Fruit fly (Drosophila melanogaster) whole organism, embryonic: ENCODE measurements around the gene CG33281.

ENCODE experiments used
- Aef1 ChIP-seq: fragments of 200-800 bp; sonication (Bioruptor generic); IDR thresholded peaks from 3 replicates; pipeline ENCODE4 v1.3.6; 2022; ENCODE audit warnings: missing biosample characterization, missing genetic modification characterization
- Asciz ChIP-seq: fragments of 200-800 bp; sonication (Bioruptor generic); optimal IDR thresholded peaks from 2 replicates; lab custom pipeline; 2017; ENCODE audit warnings: missing biosample characterization, mild to moderate bottlenecking, missing genetic modification characterization, missing genetic modification reagents
- CG10462 ChIP-seq: fragments of 200-800 bp; sonication (Bioruptor generic); optimal IDR thresholded peaks from 2 replicates; lab custom pipeline; 2016; ENCODE audit warnings: missing biosample characterization, missing genetic modification characterization
- CG10979 ChIP-seq: fragments of 200-800 bp; sonication (Bioruptor generic); optimal IDR thresholded peaks from 2 replicates; lab custom pipeline; 2018; ENCODE audit warnings: missing biosample characterization, mild to moderate bottlenecking, missing genetic modification characterization, moderate library complexity
- CG11456 ChIP-seq: fragments of 200-800 bp; sonication (Bioruptor generic); IDR thresholded peaks from 3 replicates; pipeline ENCODE4 v1.3.6; 2022; ENCODE audit warnings: missing biosample characterization, missing genetic modification characterization
- CG12299 ChIP-seq: fragments of 200-800 bp; sonication (Bioruptor generic); optimal IDR thresholded peaks from 2 replicates; lab custom pipeline; 2018; ENCODE audit warnings: missing biosample characterization, mild to moderate bottlenecking, missing genetic modification characterization
- CG12942 ChIP-seq: fragments of 200-800 bp; sonication (Bioruptor generic); optimal IDR thresholded peaks from 3 replicates; lab custom pipeline; 2016; ENCODE audit warnings: missing biosample characterization, missing genetic modification characterization
- CG14050 ChIP-seq: fragments of 200-800 bp; sonication (Bioruptor generic); IDR thresholded peaks from 3 replicates; pipeline ENCODE4 v1.3.6; 2022; ENCODE audit warnings: missing biosample characterization, missing genetic modification characterization
- CG15514 ChIP-seq: fragments of 200-800 bp; sonication (Bioruptor generic); optimal IDR thresholded peaks from 3 replicates; lab custom pipeline; 2017; ENCODE audit warnings: missing biosample characterization, missing genetic modification characterization, mild to moderate bottlenecking, moderate library complexity, missing genetic modification reagents
- CG17328 ChIP-seq: fragments of 200-800 bp; sonication (Bioruptor generic); IDR thresholded peaks from 2 replicates; pipeline ENCODE4 v1.3.6; 2022; ENCODE audit warnings: missing biosample characterization, missing genetic modification characterization
- CG18011 ChIP-seq: fragments of 200-800 bp; sonication (Bioruptor generic); optimal IDR thresholded peaks from 2 replicates; lab custom pipeline; 2017; ENCODE audit warnings: missing biosample characterization, missing genetic modification characterization, mild to moderate bottlenecking, moderate library complexity, missing genotype
- CG18262 ChIP-seq: fragments of 200-800 bp; optimal IDR thresholded peaks from 3 replicates; lab custom pipeline; 2019; ENCODE audit warnings: missing biosample characterization, mild to moderate bottlenecking, missing genetic modification characterization, moderate library complexity
- CG1832 ChIP-seq: fragments of 200-800 bp; sonication (Bioruptor generic); optimal IDR thresholded peaks from 2 replicates; lab custom pipeline; 2017; ENCODE audit warnings: missing biosample characterization, mild to moderate bottlenecking, missing genetic modification characterization, inconsistent platforms
- CG3065 ChIP-seq: fragments of 200-800 bp; sonication (Bioruptor generic); optimal IDR thresholded peaks from 2 replicates; lab custom pipeline; 2016; ENCODE audit warnings: missing biosample characterization, missing genetic modification characterization
- CG32767 ChIP-seq: fragments of 200-800 bp; sonication (Bioruptor generic); IDR thresholded peaks from 2 replicates; pipeline ENCODE4 v1.3.6; 2022; ENCODE audit warnings: missing biosample characterization, missing genetic modification characterization
- CG3995 ChIP-seq: fragments of 200-800 bp; sonication (Bioruptor generic); optimal IDR thresholded peaks from 3 replicates; lab custom pipeline; 2016; ENCODE audit warnings: missing biosample characterization, missing genetic modification characterization
- CG4404 ChIP-seq: fragments of 200-800 bp; sonication (Bioruptor generic); IDR thresholded peaks from 2 replicates; pipeline ENCODE4 v1.3.6; 2022; ENCODE audit warnings: missing biosample characterization, missing genetic modification characterization
- CG7987 ChIP-seq: fragments of 200-800 bp; sonication (Bioruptor generic); optimal IDR thresholded peaks from 2 replicates; lab custom pipeline; 2018; ENCODE audit warnings: missing biosample characterization, mild to moderate bottlenecking, missing genetic modification characterization, moderate library complexity
- CG8281 ChIP-seq: fragments of 200-800 bp; sonication (Bioruptor generic); optimal IDR thresholded peaks from 2 replicates; lab custom pipeline; 2018; ENCODE audit warnings: missing biosample characterization, mild to moderate bottlenecking, missing genetic modification characterization, moderate library complexity
- CkIIα-i1 ChIP-seq: fragments of 200-800 bp; sonication (Bioruptor generic); IDR thresholded peaks from 2 replicates; pipeline ENCODE4 v1.3.6; 2022; ENCODE audit warnings: missing biosample characterization, missing genetic modification characterization
- Dad ChIP-seq: fragments of 200-800 bp; sonication (Bioruptor generic); optimal IDR thresholded peaks from 3 replicates; lab custom pipeline; 2016; ENCODE audit warnings: missing biosample characterization, missing genetic modification characterization
- E2f2 ChIP-seq: fragments of 200-800 bp; sonication (Bioruptor generic); IDR thresholded peaks from 2 replicates; pipeline ENCODE4 v1.3.6; 2022; ENCODE audit warnings: missing biosample characterization, missing genetic modification characterization
- Fer3 ChIP-seq: fragments of 200-800 bp; sonication (Bioruptor generic); optimal IDR thresholded peaks from 2 replicates; lab custom pipeline; 2018; ENCODE audit warnings: missing biosample characterization, mild to moderate bottlenecking, missing genetic modification characterization, moderate library complexity
- GATAe ChIP-seq: fragments of 200-800 bp; sonication (Bioruptor generic); conservative IDR thresholded peaks from 2 replicates; pipeline ENCODE4 v1.3.6; 2022; ENCODE audit warnings: missing biosample characterization, missing genetic modification characterization
- HLH4C ChIP-seq: fragments of 200-800 bp; sonication (Bioruptor generic); IDR thresholded peaks from 3 replicates; pipeline ENCODE4 v1.3.6; 2022; ENCODE audit warnings: missing biosample characterization, missing genetic modification characterization; ENCODE audit not compliant: partially characterized antibody
- HmgD ChIP-seq: fragments of 200-800 bp; sonication (Bioruptor generic); optimal IDR thresholded peaks from 3 replicates; lab custom pipeline; 2016; ENCODE audit warnings: missing biosample characterization, missing genetic modification characterization
- Lhr ChIP-seq: fragments of 200-800 bp; sonication (Bioruptor generic); optimal IDR thresholded peaks from 3 replicates; lab custom pipeline; 2017; ENCODE audit warnings: mild to moderate bottlenecking, missing biosample characterization, missing genetic modification reagents, missing genetic modification characterization
- NC2β ChIP-seq: fragments of 200-800 bp; sonication (Bioruptor generic); optimal IDR thresholded peaks from 2 replicates; lab custom pipeline; 2016; ENCODE audit warnings: missing biosample characterization, missing genetic modification characterization
- PHDP ChIP-seq: fragments of 200-800 bp; sonication (Bioruptor generic); optimal IDR thresholded peaks from 3 replicates; lab custom pipeline; 2018; ENCODE audit warnings: missing biosample characterization, mild to moderate bottlenecking, missing genetic modification characterization, moderate library complexity
- Pdp1 ChIP-seq, 2 experiments: fragments of 200-800 bp; sonication (Bioruptor generic); optimal IDR thresholded peaks; 3 replicates each; lab custom pipeline; 2016; ENCODE audit warnings: missing biosample characterization in 2 of 2, missing genetic modification characterization in 2 of 2, mild to moderate bottlenecking in 1 of 2, moderate library complexity in 1 of 2
- Sin3A ChIP-seq: fragments of >200 bp; optimal IDR thresholded peaks from 2 replicates; lab custom pipeline; 2018
- Six4 ChIP-seq: fragments of 200-800 bp; sonication (Bioruptor generic); optimal IDR thresholded peaks from 2 replicates; lab custom pipeline; 2016; ENCODE audit warnings: missing biosample characterization, missing genetic modification characterization
- YL-1 ChIP-seq: fragments of 200-800 bp; sonication (Bioruptor generic); optimal IDR thresholded peaks from 3 replicates; lab custom pipeline; 2017; ENCODE audit warnings: missing biosample characterization, mild to moderate bottlenecking, missing genetic modification characterization
- al ChIP-seq: fragments of 200-800 bp; sonication (Bioruptor generic); IDR thresholded peaks from 2 replicates; pipeline ENCODE4 v1.3.6; 2022; ENCODE audit warnings: missing biosample characterization, missing genetic modification characterization
- caup ChIP-seq: fragments of 200-800 bp; sonication (Bioruptor generic); optimal IDR thresholded peaks from 3 replicates; lab custom pipeline; 2017; ENCODE audit warnings: missing biosample characterization, mild to moderate bottlenecking, missing genetic modification characterization, moderate library complexity; ENCODE audit not compliant: severe bottlenecking
- chif ChIP-seq, 2 experiments: fragments of 200-800 bp; sonication (Bioruptor generic); optimal IDR thresholded peaks; 3 replicates each; lab custom pipeline; 2016; ENCODE audit warnings: missing biosample characterization in 2 of 2, missing genetic modification characterization in 2 of 2
- cwo ChIP-seq: fragments of 200-800 bp; sonication (Bioruptor generic); optimal IDR thresholded peaks from 3 replicates; lab custom pipeline; 2017; ENCODE audit warnings: missing biosample characterization, missing genetic modification characterization, mild to moderate bottlenecking, moderate library complexity, missing genetic modification reagents
- en ChIP-seq: fragments of 200-800 bp; sonication (Bioruptor generic); optimal IDR thresholded peaks from 2 replicates; lab custom pipeline; 2016; ENCODE audit warnings: missing biosample characterization, missing genetic modification characterization
- exex ChIP-seq: fragments of 200-800 bp; sonication (Bioruptor generic); optimal IDR thresholded peaks from 4 replicates; lab custom pipeline; 2018; ENCODE audit warnings: missing biosample characterization, mild to moderate bottlenecking, missing genetic modification characterization, moderate library complexity
- fd102C ChIP-seq: fragments of 200-800 bp; sonication (Bioruptor generic); optimal IDR thresholded peaks from 2 replicates; lab custom pipeline; 2018; ENCODE audit warnings: missing biosample characterization, mild to moderate bottlenecking, missing genetic modification characterization, moderate library complexity
- fd64A ChIP-seq: fragments of 200-800 bp; sonication (Bioruptor generic); optimal IDR thresholded peaks from 3 replicates; lab custom pipeline; 2018; ENCODE audit warnings: missing biosample characterization, mild to moderate bottlenecking, missing genetic modification characterization
- grn ChIP-seq: fragments of 200-800 bp; sonication (Bioruptor generic); optimal IDR thresholded peaks from 3 replicates; lab custom pipeline; 2017; ENCODE audit warnings: missing biosample characterization, missing genetic modification characterization
- gro ChIP-seq: fragments of 200-800 bp; sonication (Bioruptor generic); optimal IDR thresholded peaks from 2 replicates; lab custom pipeline; 2016; ENCODE audit warnings: missing biosample characterization, missing genetic modification characterization
- gt ChIP-seq: fragments of 200-800 bp; sonication (Bioruptor generic); IDR thresholded peaks from 2 replicates; pipeline ENCODE4 v1.3.6; 2022; ENCODE audit warnings: missing biosample characterization, missing genetic modification characterization
- jumu ChIP-seq: fragments of 200-800 bp; sonication (Bioruptor generic); optimal IDR thresholded peaks from 3 replicates; lab custom pipeline; 2016; ENCODE audit warnings: missing biosample characterization, missing genetic modification characterization
- lola ChIP-seq, 3 experiments: fragments of >200 bp in 2 of 3; fragments of 200-800 bp in 1 of 3; sonication (Bioruptor generic) in 1 of 3; optimal IDR thresholded peaks; 2 replicates each; lab custom pipeline; 2017 to 2019; ENCODE audit warnings: missing biosample characterization in 3 of 3, missing genetic modification characterization in 3 of 3, mild to moderate bottlenecking in 1 of 3, moderate library complexity in 1 of 3
- maf-S ChIP-seq: fragments of 200-800 bp; sonication (Bioruptor generic); optimal IDR thresholded peaks from 2 replicates; lab custom pipeline; 2016; ENCODE audit warnings: missing biosample characterization, missing genetic modification characterization
- nerfin-2 ChIP-seq: fragments of 200-800 bp; sonication (Bioruptor generic); IDR thresholded peaks from 2 replicates; pipeline ENCODE4 v1.3.6; 2022; ENCODE audit warnings: missing biosample characterization, missing genetic modification characterization; ENCODE audit not compliant: partially characterized antibody
- nmo ChIP-seq: fragments of 200-800 bp; sonication (Bioruptor generic); optimal IDR thresholded peaks from 2 replicates; lab custom pipeline; 2018; ENCODE audit warnings: missing biosample characterization, mild to moderate bottlenecking, missing genetic modification characterization, moderate library complexity
- ranshi ChIP-seq: fragments of 200-800 bp; sonication (Bioruptor generic); IDR thresholded peaks from 2 replicates; pipeline ENCODE4 v1.3.6; 2022; ENCODE audit warnings: missing biosample characterization, missing genetic modification characterization
- sd ChIP-seq: fragments of 200-800 bp; sonication (Bioruptor generic); optimal IDR thresholded peaks from 3 replicates; lab custom pipeline; 2018; ENCODE audit warnings: missing biosample characterization, mild to moderate bottlenecking, missing genetic modification characterization, moderate library complexity
- sim ChIP-seq: fragments of 200-800 bp; sonication (Bioruptor generic); IDR thresholded peaks from 2 replicates; pipeline ENCODE4 v1.3.6; 2022; ENCODE audit warnings: missing biosample characterization, missing genetic modification characterization

Gene CG33281

DNA sequence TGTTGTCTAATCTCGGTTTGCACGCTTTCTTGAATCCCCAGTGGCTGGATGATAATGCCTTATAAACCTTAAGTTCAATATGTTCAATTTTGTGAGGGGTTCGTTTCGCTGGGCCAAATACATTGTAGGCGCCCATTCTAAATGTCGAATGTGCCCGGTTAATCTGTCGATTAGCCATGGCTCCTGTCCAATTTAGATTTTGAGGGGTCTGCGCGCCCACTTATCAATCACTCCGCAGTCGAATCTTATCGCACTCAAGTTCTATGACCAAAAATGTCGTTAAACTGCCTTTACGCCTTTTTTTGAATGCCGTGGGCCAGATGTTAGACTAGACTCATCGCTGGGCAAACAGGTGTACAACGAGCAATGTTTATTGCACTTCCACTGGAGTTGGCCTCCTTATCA, 26.0 kb upstream of the CG33281 start (continued):
- no peak for TF ChIP-seq PHDP (tag; lab: Kevin White, UChicago)
- no peak for TF ChIP-seq CG14050
- no peak for TF ChIP-seq Sin3A (lab: Kevin White, UChicago)
- no peak for TF ChIP-seq CG17328 (GFP tag; lab: Robert Waterston, UW)
- TF ChIP-seq HLH4C (GFP tag; lab: Robert Waterston, UW) = no peak
- TF ChIP-seq en = no peak
- TF ChIP-seq E2f2 = no peak
- TF ChIP-seq exex (tag; lab: Kevin White, UChicago) = peak; percentile 99
- no peak for TF ChIP-seq CG18011 (GFP tag; lab: Kevin White, UChicago)
- TF ChIP-seq nmo = no peak
- no peak for TF ChIP-seq CG4404 (GFP tag; lab: Robert Waterston, UW)
- no peak for TF ChIP-seq Six4 (GFP tag; lab: Kevin White, UChicago)
- peak; percentile 64 for TF ChIP-seq sd (tag; lab: Kevin White, UChicago)
- no peak for TF ChIP-seq NC2β (GFP tag; lab: Kevin White, UChicago)
- peak; percentile 82 for TF ChIP-seq grn (GFP tag; lab: Kevin White, UChicago)
- no peak for TF ChIP-seq Lhr (GFP tag; lab: Kevin White, UChicago)
- TF ChIP-seq gt (GFP tag; lab: Robert Waterston, UW) = no peak
- no peak for TF ChIP-seq CG10462 (GFP tag; lab: Kevin White, UChicago)
- no peak for TF ChIP-seq CG15514 (GFP tag; lab: Kevin White, UChicago)
- no peak for TF ChIP-seq Fer3 (tag; lab: Kevin White, UChicago)
- TF ChIP-seq al = no peak
- TF ChIP-seq jumu (GFP tag; lab: Kevin White, UChicago) = no peak
- no peak for TF ChIP-seq CG11456 (GFP tag; lab: Robert Waterston, UW)
- TF ChIP-seq caup (GFP tag; lab: Kevin White, UChicago) = no peak
- TF ChIP-seq CG32767 (GFP tag; lab: Robert Waterston, UW) = no peak
- TF ChIP-seq maf-S (GFP tag; lab: Kevin White, UChicago) = no peak
- TF ChIP-seq fd102C = no peak
- no peak for TF ChIP-seq CG12299
- no peak for TF ChIP-seq fd64A
- TF ChIP-seq CG8281 (tag; lab: Kevin White, UChicago) = no peak
- no peak for TF ChIP-seq CG3995
- no peak for TF ChIP-seq YL-1 (GFP tag; lab: Kevin White, UChicago)
- no peak for TF ChIP-seq chif (GFP tag; optimal IDR thresholded peaks at IDR 0.05; lab: Kevin White, UChicago)
- TF ChIP-seq CG1832 (GFP tag; lab: Kevin White, UChicago) = no peak
- no peak for TF ChIP-seq nerfin-2
- no peak for TF ChIP-seq Pdp1 (GFP tag; optimal IDR thresholded peaks at IDR 0.05; lab: Kevin White, UChicago)
- TF ChIP-seq CG18262 (tag; lab: Kevin White, UChicago) = no peak
- no peak for TF ChIP-seq HmgD (GFP tag; lab: Kevin White, UChicago)
- TF ChIP-seq CG10979 (tag; lab: Kevin White, UChicago) = no peak
- no peak for TF ChIP-seq CG7987 (GFP tag; lab: Kevin White, UChicago)
- TF ChIP-seq Aef1 (GFP tag; lab: Robert Waterston, UW) = no peak
- no peak for TF ChIP-seq sim (GFP tag; lab: Robert Waterston, UW)
- TF ChIP-seq CG12942 = no peak
- TF ChIP-seq CkIIα-i1 (GFP tag; lab: Robert Waterston, UW) = no peak
- no peak for TF ChIP-seq lola (GFP tag; optimal IDR thresholded peaks at IDR 0.05; lab: Kevin White, UChicago)
- TF ChIP-seq CG3065 (GFP tag; lab: Kevin White, UChicago) = no peak
- no peak for TF ChIP-seq gro (GFP tag; lab: Kevin White, UChicago)
- no peak for TF ChIP-seq ranshi
- TF ChIP-seq cwo (GFP tag; lab: Kevin White, UChicago) = peak; percentile 49
- peak; percentile 51; the same call in 1 of the 2 replicates for TF ChIP-seq GATAe (GFP tag; lab: Robert Waterston, UW)
- no peak for TF ChIP-seq Asciz (GFP tag; lab: Kevin White, UChicago)
- TF ChIP-seq Dad (GFP tag; lab: Kevin White, UChicago) = no peak
